Worm (Caenorhabditis elegans) whole organism, L1 larva: ENCODE data around the gene bcs-1.

Source experiments
- C04F5.9 ChIP-seq: sonication (generic microtip); optimal IDR thresholded peaks from 2 replicates; lab custom pipeline; 2016; ENCODE audit warnings: missing genetic modification characterization, missing compliant biosample characterization
- C16A3.4 ChIP-seq: fragments of 150-350 bp; optimal IDR thresholded peaks from 2 replicates; lab custom pipeline; 2014; ENCODE audit warnings: missing biosample characterization, missing genetic modification characterization
- C34B4.2 ChIP-seq: sonication (generic microtip); optimal IDR thresholded peaks from 2 replicates; lab custom pipeline; 2017; ENCODE audit warnings: mild to moderate bottlenecking, missing genetic modification characterization, missing compliant biosample characterization
- F16B12.6 ChIP-seq: fragments of 150-350 bp; optimal IDR thresholded peaks from 2 replicates; lab custom pipeline; 2014; ENCODE audit warnings: missing biosample characterization, missing genetic modification characterization
- aha-1 ChIP-seq: fragments of 150-350 bp; optimal IDR thresholded peaks from 2 replicates; lab custom pipeline; 2014; ENCODE audit warnings: missing biosample characterization, missing genetic modification characterization
- alr-1 ChIP-seq: fragments of 200-800 bp; sonication (Bioruptor generic); optimal IDR thresholded peaks from 2 replicates; lab custom pipeline; 2018; ENCODE audit warnings: borderline replicate concordance, mild to moderate bottlenecking, missing genetic modification characterization, missing compliant biosample characterization
- aly-2 ChIP-seq: fragments of 150-350 bp; optimal IDR thresholded peaks from 2 replicates; lab custom pipeline; 2014; ENCODE audit warnings: missing biosample characterization, missing genetic modification characterization
- ama-1 ChIP-seq: fragments of 150-350 bp; optimal IDR thresholded peaks from 2 replicates; lab custom pipeline; 2014
- blmp-1 ChIP-seq: fragments of 150-350 bp; optimal IDR thresholded peaks from 2 replicates; lab custom pipeline; 2014; ENCODE audit warnings: missing biosample characterization, missing genetic modification characterization
- ceh-8 ChIP-seq: fragments of 200-800 bp; sonication (Bioruptor generic); optimal IDR thresholded peaks from 2 replicates; lab custom pipeline; 2018; ENCODE audit warnings: mild to moderate bottlenecking, missing genetic modification characterization, moderate library complexity, missing compliant biosample characterization
- ceh-82 ChIP-seq, 3 experiments: fragments of 150-350 bp in 1 of 3; sonication (generic microtip) in 2 of 3; optimal IDR thresholded peaks; 2 replicates each; lab custom pipeline; 2014 to 2017; ENCODE audit warnings: missing biosample characterization in 3 of 3, missing genetic modification characterization in 3 of 3
- ceh-88 ChIP-seq: fragments of 200-800 bp; sonication (Bioruptor generic); IDR thresholded peaks from 2 replicates; pipeline ENCODE4 v1.3.6; 2022; ENCODE audit warnings: missing genetic modification characterization, missing compliant biosample characterization
- ceh-90 ChIP-seq: sonication (generic microtip); optimal IDR thresholded peaks from 2 replicates; lab custom pipeline; 2016; ENCODE audit warnings: missing genetic modification characterization, missing compliant biosample characterization
- ces-1 ChIP-seq: fragments of 150-350 bp; optimal IDR thresholded peaks from 2 replicates; lab custom pipeline; 2014; ENCODE audit warnings: missing biosample characterization, missing genetic modification reagents, missing genetic modification characterization
- dpl-1 ChIP-seq, 3 experiments: fragments of 150-350 bp in 2 of 3; sonication (generic microtip) in 1 of 3; optimal IDR thresholded peaks; 2 replicates each; lab custom pipeline; 2014 to 2017; ENCODE audit warnings: missing biosample characterization in 3 of 3, missing genetic modification characterization in 3 of 3, missing genetic modification reagents in 3 of 3
- dsc-1 ChIP-seq: sonication (generic microtip); optimal IDR thresholded peaks from 2 replicates; lab custom pipeline; 2016; ENCODE audit warnings: mild to moderate bottlenecking, missing genetic modification characterization, missing compliant biosample characterization
- efl-1 ChIP-seq, 4 experiments: fragments of 150-350 bp; optimal IDR thresholded peaks in 3 of 4; peaks in 1 of 4; 1 replicate in 1 of 4; 2 replicates in 3 of 4; lab custom pipeline; 2014; ENCODE audit warnings: missing biosample characterization in 2 of 4, missing genetic modification characterization in 2 of 4, missing genetic modification reagents in 2 of 4
- egl-27 ChIP-seq, 2 experiments: fragments of 150-350 bp in 1 of 2; sonication (generic microtip); optimal IDR thresholded peaks; 3 replicates each; lab custom pipeline; 2017 to 2018; ENCODE audit warnings: missing biosample characterization in 2 of 2, missing genetic modification characterization in 2 of 2, missing genetic modification reagents in 2 of 2
- elt-2 ChIP-seq: sonication (generic microtip); optimal IDR thresholded peaks from 2 replicates; lab custom pipeline; 2016; ENCODE audit warnings: missing genetic modification characterization, mild to moderate bottlenecking, inconsistent platforms, missing compliant biosample characterization, missing genetic modification reagents
- fkh-8 ChIP-seq: sonication (generic microtip); optimal IDR thresholded peaks from 2 replicates; lab custom pipeline; 2016; ENCODE audit warnings: mild to moderate bottlenecking, missing genetic modification characterization, missing compliant biosample characterization
- fos-1 ChIP-seq: fragments of 150-350 bp; optimal IDR thresholded peaks from 2 replicates; lab custom pipeline; 2014; ENCODE audit warnings: missing biosample characterization, missing genetic modification characterization
- grh-1 ChIP-seq: fragments of 200-800 bp; sonication (Bioruptor generic); IDR thresholded peaks from 2 replicates; pipeline ENCODE4 v1.3.6; 2022; ENCODE audit warnings: missing genetic modification reagents, missing genetic modification characterization, missing compliant biosample characterization
- irx-1 ChIP-seq: sonication (generic microtip); optimal IDR thresholded peaks from 2 replicates; lab custom pipeline; 2016; ENCODE audit warnings: missing genetic modification characterization, missing compliant biosample characterization
- jun-1 ChIP-seq: fragments of 150-350 bp; optimal IDR thresholded peaks from 2 replicates; lab custom pipeline; 2014; ENCODE audit warnings: missing biosample characterization, missing genetic modification reagents, missing genetic modification characterization
- lir-3 ChIP-seq: sonication (generic microtip); optimal IDR thresholded peaks from 2 replicates; lab custom pipeline; 2016; ENCODE audit warnings: mild to moderate bottlenecking, missing genetic modification characterization, moderate library complexity, missing compliant biosample characterization; ENCODE audit not compliant: poor library complexity
- lsy-2 ChIP-seq, 2 experiments: fragments of 150-350 bp; optimal IDR thresholded peaks; 2 replicates each; lab custom pipeline; 2014; ENCODE audit warnings: missing biosample characterization in 2 of 2, missing genetic modification characterization in 2 of 2
- mab-9 ChIP-seq: fragments of 200-800 bp; sonication (Bioruptor generic); IDR thresholded peaks from 2 replicates; pipeline ENCODE4 v1.3.6; 2022; ENCODE audit warnings: missing genetic modification reagents, missing genetic modification characterization, missing compliant biosample characterization
- mef-2 ChIP-seq: fragments of 150-350 bp; optimal IDR thresholded peaks from 2 replicates; lab custom pipeline; 2014; ENCODE audit warnings: missing biosample characterization, missing genetic modification characterization
- mep-1 ChIP-seq: fragments of 150-350 bp; optimal IDR thresholded peaks from 2 replicates; lab custom pipeline; 2014; ENCODE audit warnings: missing biosample characterization, missing genetic modification characterization
- nhr-84 ChIP-seq: sonication (generic microtip); optimal IDR thresholded peaks from 2 replicates; lab custom pipeline; 2017; ENCODE audit warnings: missing biosample characterization, missing genetic modification characterization
- nhr-90 ChIP-seq: sonication (generic microtip); optimal IDR thresholded peaks from 2 replicates; lab custom pipeline; 2016; ENCODE audit warnings: mild to moderate bottlenecking, missing genetic modification characterization, missing compliant biosample characterization; ENCODE audit not compliant: poor library complexity
- pag-3 ChIP-seq: sonication (generic microtip); optimal IDR thresholded peaks from 2 replicates; lab custom pipeline; 2017; ENCODE audit warnings: missing genetic modification characterization, mild to moderate bottlenecking, missing compliant biosample characterization, antibody characterized with exemption, borderline replicate concordance; ENCODE audit not compliant: insufficient read depth
- pqm-1 ChIP-seq: sonication (generic microtip); optimal IDR thresholded peaks from 3 replicates; lab custom pipeline; 2017; ENCODE audit warnings: missing biosample characterization, missing genetic modification characterization
- rnt-1 ChIP-seq: sonication (generic microtip); optimal IDR thresholded peaks from 2 replicates; lab custom pipeline; 2016; ENCODE audit warnings: mild to moderate bottlenecking, missing genetic modification characterization, moderate library complexity, missing compliant biosample characterization
- skn-1 ChIP-seq: fragments of 150-350 bp; optimal IDR thresholded peaks from 2 replicates; lab custom pipeline; 2014; ENCODE audit warnings: missing biosample characterization, missing genetic modification characterization
- sox-4 ChIP-seq: sonication (generic microtip); optimal IDR thresholded peaks from 2 replicates; lab custom pipeline; 2016; ENCODE audit warnings: missing genetic modification characterization, missing compliant biosample characterization
- sptf-1 ChIP-seq: fragments of 150-350 bp; optimal IDR thresholded peaks from 2 replicates; lab custom pipeline; 2014; ENCODE audit warnings: missing biosample characterization, missing genetic modification characterization
- sup-37 ChIP-seq: fragments of 200-800 bp; sonication (Bioruptor generic); optimal IDR thresholded peaks from 2 replicates; lab custom pipeline; 2018; ENCODE audit warnings: mild to moderate bottlenecking, missing genetic modification characterization, missing compliant biosample characterization
- tbx-2 ChIP-seq: sonication (generic microtip); optimal IDR thresholded peaks from 2 replicates; lab custom pipeline; 2016; ENCODE audit warnings: missing genetic modification characterization, missing compliant biosample characterization
- tlp-1 ChIP-seq: fragments of 150-350 bp; optimal IDR thresholded peaks from 2 replicates; lab custom pipeline; 2014; ENCODE audit warnings: missing biosample characterization, missing genetic modification characterization
- unc-130 ChIP-seq: fragments of 150-350 bp; optimal IDR thresholded peaks from 2 replicates; lab custom pipeline; 2017; ENCODE audit warnings: missing biosample characterization, missing genetic modification characterization, inconsistent platforms
- unc-30 ChIP-seq: sonication (generic microtip); optimal IDR thresholded peaks from 2 replicates; lab custom pipeline; 2017; ENCODE audit warnings: missing biosample characterization, missing genetic modification characterization
- unc-86 ChIP-seq: sonication (generic microtip); optimal IDR thresholded peaks from 2 replicates; lab custom pipeline; 2016; ENCODE audit warnings: missing genetic modification characterization, missing compliant biosample characterization
- unc-98 ChIP-seq: fragments of 200-800 bp; sonication (Bioruptor generic); IDR thresholded peaks from 2 replicates; pipeline ENCODE4 v1.3.6; 2022; ENCODE audit warnings: missing genetic modification characterization, missing compliant biosample characterization
- vab-15 ChIP-seq: sonication (generic microtip); optimal IDR thresholded peaks from 2 replicates; lab custom pipeline; 2017; ENCODE audit warnings: missing genotype, mild to moderate bottlenecking, missing genetic modification characterization, missing compliant biosample characterization
- xbp-1 ChIP-seq: sonication (generic microtip); optimal IDR thresholded peaks from 2 replicates; lab custom pipeline; 2016; ENCODE audit warnings: missing genetic modification characterization, missing compliant biosample characterization
- zag-1 ChIP-seq: fragments of 150-350 bp; optimal IDR thresholded peaks from 2 replicates; lab custom pipeline; 2014; ENCODE audit warnings: missing biosample characterization, missing genetic modification characterization
- zip-4 ChIP-seq: fragments of 200-800 bp; sonication (Bioruptor generic); optimal IDR thresholded peaks from 2 replicates; lab custom pipeline; 2018; ENCODE audit warnings: mild to moderate bottlenecking, missing genetic modification characterization, moderate library complexity, missing compliant biosample characterization
- ztf-11 ChIP-seq, 2 experiments: sonication (generic microtip); optimal IDR thresholded peaks; 2 replicates each; lab custom pipeline; 2016 to 2017; ENCODE audit warnings: missing genetic modification characterization in 2 of 2, missing biosample characterization in 1 of 2, missing compliant biosample characterization in 1 of 2
- ztf-4 ChIP-seq: fragments of 150-350 bp; optimal IDR thresholded peaks from 2 replicates; lab custom pipeline; 2014; ENCODE audit warnings: missing biosample characterization, missing genetic modification characterization

The bcs-1 gene

DNA sequence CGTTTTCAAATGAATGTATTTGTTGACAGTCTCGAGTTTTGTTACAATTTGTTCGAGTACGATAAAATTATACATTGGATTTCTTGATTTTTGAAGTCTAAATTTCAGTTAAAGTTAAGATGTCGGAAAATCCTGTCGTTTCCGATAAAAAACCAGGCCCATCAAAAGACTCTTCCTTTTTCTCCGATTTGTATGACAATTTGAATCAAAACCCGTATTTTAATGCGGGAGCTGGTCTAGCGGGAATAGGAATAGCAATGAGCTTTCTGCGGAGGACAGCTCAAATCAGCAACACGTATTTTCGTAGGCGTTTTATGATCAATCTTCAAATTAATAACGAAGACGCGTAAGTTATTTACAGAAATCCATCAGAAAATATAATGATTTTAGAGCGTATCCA lies at the start of gene bcs-1:
Gene bcs-1, plus strand, starts transcription at position 109 of the 400 bp plus-strand sequence.
- TF ChIP-seq lir-3 (tag; lab: Kevin White, UChicago) (no peak), irx-1 (tag; lab: Kevin White, UChicago) (no peak), dpl-1 (GFP tag; optimal IDR thresholded peaks at IDR 0.05; lab: Kevin White, UChicago) (no peak), efl-1 (optimal IDR thresholded peaks at IDR 0.05; lab: Kevin White, UChicago) (no peak), efl-1 (GFP tag; optimal IDR thresholded peaks at IDR 0.05 in 1 of 2; lab: Kevin White, UChicago) (peak in 1 of 2 experiments; percentile 77), lsy-2 (tag; optimal IDR thresholded peaks at IDR 0.05; lab: Kevin White, UChicago) (peak in 1 of 2 experiments; percentile 53)

- no peak for TF ChIP-seq zag-1 (tag; lab: Kevin White, UChicago)
- TF ChIP-seq aha-1 (tag; lab: Kevin White, UChicago): no peak
- no peak for TF ChIP-seq tlp-1 (tag; lab: Kevin White, UChicago)
- no peak for TF ChIP-seq pqm-1 (tag; lab: Kevin White, UChicago)
- peak; percentile 53 for TF ChIP-seq C16A3.4 (tag; lab: Kevin White, UChicago)
- no peak for TF ChIP-seq mef-2
- peak; percentile 63 for TF ChIP-seq blmp-1
- TF ChIP-seq nhr-84 (tag; lab: Kevin White, UChicago): no peak
- TF ChIP-seq pag-3 (tag; lab: Kevin White, UChicago): no peak
- no peak for TF ChIP-seq ces-1 (GFP tag; lab: Kevin White, UChicago)
- TF ChIP-seq dsc-1 (tag; lab: Kevin White, UChicago): no peak
- peak in 2 of 3 experiments; percentile 25 to 56 for TF ChIP-seq dpl-1 (GFP tag; optimal IDR thresholded peaks at IDR 0.05; lab: Kevin White, UChicago)
- TF ChIP-seq sox-4: no peak
- no peak for TF ChIP-seq alr-1 (tag; lab: Kevin White, UChicago)
- no peak for TF ChIP-seq ceh-8 (GFP tag; lab: Kevin White, UChicago)
- TF ChIP-seq lir-3 (tag; lab: Kevin White, UChicago): peak; percentile 23
- TF ChIP-seq fos-1 (tag; lab: Kevin White, UChicago): no peak
- no peak for TF ChIP-seq ztf-11 (tag; optimal IDR thresholded peaks at IDR 0.05; lab: Kevin White, UChicago)
- TF ChIP-seq unc-98 (GFP tag; lab: Robert Waterston, UW): no peak
- TF ChIP-seq skn-1 (tag; lab: Kevin White, UChicago): peak; percentile 6
- no peak for TF ChIP-seq sptf-1
- TF ChIP-seq ceh-88 (GFP tag; lab: Robert Waterston, UW): no peak
- TF ChIP-seq unc-130 (tag; lab: Kevin White, UChicago): peak; percentile 75
- no peak for TF ChIP-seq vab-15 (tag; lab: Kevin White, UChicago)
- no peak for TF ChIP-seq elt-2 (tag; lab: Kevin White, UChicago)
- no peak for TF ChIP-seq unc-86 (tag; lab: Kevin White, UChicago)
- no peak for TF ChIP-seq tbx-2 (tag; lab: Kevin White, UChicago)
- TF ChIP-seq aly-2: no peak
- peak; percentile 83 for TF ChIP-seq F16B12.6 (tag; lab: Kevin White, UChicago)
- TF ChIP-seq ama-1 (lab: Kevin White, UChicago): no peak
- TF ChIP-seq nhr-90 (tag; lab: Kevin White, UChicago): peak; percentile 3
- no peak for TF ChIP-seq ceh-90 (tag; lab: Kevin White, UChicago)
- TF ChIP-seq jun-1: no peak
- no peak for TF ChIP-seq C34B4.2 (tag; lab: Kevin White, UChicago)
- TF ChIP-seq C04F5.9 (tag; lab: Kevin White, UChicago): no peak
- TF ChIP-seq fkh-8 (tag; lab: Kevin White, UChicago): no peak
- TF ChIP-seq zip-4 (GFP tag; lab: Kevin White, UChicago): no peak
- no peak for TF ChIP-seq unc-30 (tag; lab: Kevin White, UChicago)
- TF ChIP-seq ceh-82 (tag; optimal IDR thresholded peaks at IDR 0.05; lab: Kevin White, UChicago): peak in 2 of 3 experiments; percentile 27 to 32
- TF ChIP-seq mab-9 (GFP tag; lab: Robert Waterston, UW): no peak
- peak; percentile 87 for TF ChIP-seq mep-1 (tag; lab: Kevin White, UChicago)
- TF ChIP-seq rnt-1: peak; percentile 4
- TF ChIP-seq grh-1 (GFP tag; lab: Robert Waterston, UW): no peak
- no peak for TF ChIP-seq egl-27 (tag; optimal IDR thresholded peaks at IDR 0.05; lab: Kevin White, UChicago)
- no peak for TF ChIP-seq ztf-4
- TF ChIP-seq xbp-1 (tag; lab: Kevin White, UChicago): peak; percentile 34
- TF ChIP-seq lsy-2 (tag; optimal IDR thresholded peaks at IDR 0.05; lab: Kevin White, UChicago): peak; percentile 65 to 73
- no peak for TF ChIP-seq sup-37 (GFP tag; lab: Kevin White, UChicago)
Measured at ce11 chrII:8525133-8525736, 45.6 kb upstream of the bcs-1 start, which contains the start of the genes prp-9 and mrps-18B. TSS of gene prp-9 (minus strand) at chrII:8525396. TSS of gene mrps-18B (plus strand) at chrII:8525681.
